Fruit fly (Drosophila melanogaster): ENCODE measurements around the gene CG44195.
A peak's percentile ranks its signal among the peaks of the same experiment; 100 is the strongest.

CG44195 gene

DNA sequence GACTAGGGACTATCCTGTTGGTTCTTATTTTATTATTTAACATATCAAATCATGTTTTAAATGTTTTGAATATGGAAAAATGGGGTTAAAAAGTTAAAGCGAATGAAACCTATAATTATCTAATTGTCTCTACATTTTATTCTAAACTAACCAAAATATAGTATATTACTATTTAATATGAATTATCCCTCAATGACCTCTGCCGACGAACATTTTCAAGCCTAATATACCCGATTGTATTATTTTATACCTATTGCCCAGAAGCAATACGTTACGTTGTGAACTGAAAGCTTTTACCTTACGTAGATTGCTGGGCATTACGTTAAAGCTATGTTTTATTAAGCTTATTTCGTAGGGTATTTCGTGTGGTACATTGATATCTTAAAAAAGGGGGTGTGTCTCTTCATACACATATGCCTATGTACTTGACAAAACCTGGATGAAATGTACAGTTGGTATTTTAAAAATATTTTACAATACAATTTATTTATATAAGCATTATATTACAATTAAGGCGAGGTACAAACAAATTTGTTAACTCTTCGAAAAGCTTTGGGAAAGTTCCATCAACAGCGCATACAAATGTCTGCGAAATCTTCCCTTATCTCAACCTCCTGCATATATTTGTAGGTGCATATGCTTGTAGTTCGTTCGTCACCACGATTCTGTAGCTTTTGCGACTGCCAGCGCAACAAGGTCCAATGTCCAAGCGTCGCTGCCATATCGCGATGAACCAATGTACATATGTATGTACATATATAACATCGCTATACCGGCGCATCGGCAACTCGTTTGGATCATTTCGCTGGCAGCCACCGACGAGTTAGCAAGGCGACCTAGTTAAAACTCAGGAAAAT lies 23.3 kb upstream of the CG44195 start, which contains the start of gene Mcad (continued):
- peak; percentile 96 for TF ChIP-seq CG9932 (GFP tag; IDR thresholded peaks at IDR 0.05)
- peak; percentile 87 for TF ChIP-seq CG18476 (GFP tag; optimal IDR thresholded peaks at IDR 0.05)
- peak; percentile 71 for TF ChIP-seq Gsc (GFP tag; IDR thresholded peaks at IDR 0.05)
- peak; percentile 97 for TF ChIP-seq Aef1 (GFP tag; IDR thresholded peaks at IDR 0.05)
- no peak for TF ChIP-seq pan (optimal IDR thresholded peaks at IDR 0.05)
- peak in 1 of 2 experiments; percentile 81 for TF ChIP-seq pan (GFP tag; optimal IDR thresholded peaks at IDR 0.05 in 1 of 2, IDR thresholded peaks at IDR 0.05 in 1 of 2)
- no peak; the same call in 1 of the 2 replicates for TF ChIP-seq CG16779 (GFP tag; IDR thresholded peaks at IDR 0.05)
- peak; percentile 74 for TF ChIP-seq E2f2 (GFP tag; IDR thresholded peaks at IDR 0.05)
- peak; percentile 82 for TF ChIP-seq bab2 (GFP tag; optimal IDR thresholded peaks at IDR 0.05)
- TF ChIP-seq Opbp (GFP tag; IDR thresholded peaks at IDR 0.05; ENCODE audit: partially characterized antibody), result no peak
- TF ChIP-seq p53 (GFP tag; optimal IDR thresholded peaks at IDR 0.05), result no peak
- TF ChIP-seq Ptx1 (GFP tag; IDR thresholded peaks at IDR 0.05), result peak; percentile 96
- TF ChIP-seq mirr (GFP tag; optimal IDR thresholded peaks at IDR 0.05), result peak; percentile 20
- peak; percentile 64 for TF ChIP-seq fd3F (GFP tag; optimal IDR thresholded peaks at IDR 0.05)
- TF ChIP-seq NK7.1 (GFP tag; optimal IDR thresholded peaks at IDR 0.05), result peak; percentile 35
- TF ChIP-seq vvl (GFP tag; IDR thresholded peaks at IDR 0.05), result peak; percentile 79
- TF ChIP-seq lilli (GFP tag; optimal IDR thresholded peaks at IDR 0.05), result peak; percentile 85
- no peak for TF ChIP-seq bigmax (GFP tag; optimal IDR thresholded peaks at IDR 0.05)
- no peak for TF ChIP-seq ac (GFP tag; optimal IDR thresholded peaks at IDR 0.05)
- TF ChIP-seq YL-1 (GFP tag; optimal IDR thresholded peaks at IDR 0.05), result peak; percentile 10
- no peak for TF ChIP-seq btn (GFP tag; optimal IDR thresholded peaks at IDR 0.05)
- TF ChIP-seq TFAM (GFP tag; optimal IDR thresholded peaks at IDR 0.05), result peak; percentile 27
- peak; percentile 29 for TF ChIP-seq gro (GFP tag; optimal IDR thresholded peaks at IDR 0.05)
- TF ChIP-seq Oli (tag; optimal IDR thresholded peaks at IDR 0.05), result peak; percentile 87
- no peak for TF ChIP-seq CG1832 (GFP tag; optimal IDR thresholded peaks at IDR 0.05)
- TF ChIP-seq dmrt11E (tag; optimal IDR thresholded peaks at IDR 0.05), result peak; percentile 2
- peak; percentile 90 for TF ChIP-seq CG9727 (GFP tag; optimal IDR thresholded peaks at IDR 0.05)
- peak; percentile 97 for TF ChIP-seq Fer3 (tag; optimal IDR thresholded peaks at IDR 0.05)
- TF ChIP-seq CG10462 (GFP tag; optimal IDR thresholded peaks at IDR 0.05), result peak; percentile 44
- peak; percentile 91 for TF ChIP-seq ase (GFP tag; IDR thresholded peaks at IDR 0.05)
- peak; percentile 86 for TF ChIP-seq CG2712 (tag; optimal IDR thresholded peaks at IDR 0.05)
- TF ChIP-seq CG6272 (GFP tag; IDR thresholded peaks at IDR 0.05), result peak; percentile 74
- TF ChIP-seq Jarid2 (GFP tag; optimal IDR thresholded peaks at IDR 0.05), result peak; percentile 72
- peak; percentile 37 for TF ChIP-seq gsb-n (tag; optimal IDR thresholded peaks at IDR 0.05)
- peak; percentile 77 for TF ChIP-seq Taf1 (GFP tag; IDR thresholded peaks at IDR 0.05)
- TF ChIP-seq pros (GFP tag; optimal IDR thresholded peaks at IDR 0.05), result no peak
- peak; percentile 71 for TF ChIP-seq CG12219 (GFP tag; optimal IDR thresholded peaks at IDR 0.05)
- no peak for TF ChIP-seq HLH4C (GFP tag; IDR thresholded peaks at IDR 0.05; ENCODE audit: partially characterized antibody)
- no peak for TF ChIP-seq tll (GFP tag; optimal IDR thresholded peaks at IDR 0.05)
- TF ChIP-seq eve (GFP tag; optimal IDR thresholded peaks at IDR 0.05), result no peak
- TF ChIP-seq CG2199 (GFP tag; IDR thresholded peaks at IDR 0.05), result peak; percentile 84
- TF ChIP-seq ind (GFP tag; optimal IDR thresholded peaks at IDR 0.05), result peak; percentile 97
- peak; percentile 45 for TF ChIP-seq Dip3 (GFP tag; optimal IDR thresholded peaks at IDR 0.05)
- peak; percentile 33 for TF ChIP-seq Sry-δ (GFP tag; optimal IDR thresholded peaks at IDR 0.05)
- TF ChIP-seq run (tag; optimal IDR thresholded peaks at IDR 0.05), result peak; percentile 67
- TF ChIP-seq CG14014 (GFP tag; IDR thresholded peaks at IDR 0.05), result peak; percentile 95
- no peak for TF ChIP-seq Doc3 (GFP tag; IDR thresholded peaks at IDR 0.05; ENCODE audit: partially characterized antibody)
- peak; percentile 92 for TF ChIP-seq CG14710 (tag; optimal IDR thresholded peaks at IDR 0.05)
- no peak for TF ChIP-seq CG4282 (GFP tag; optimal IDR thresholded peaks at IDR 0.05)
